Worm (Caenorhabditis elegans) whole organism, young adult: Measurements from ENCODE around the gene T10D4.7.
A peak's percentile ranks its signal among the peaks of the same experiment; 100 is the strongest.

Experiments used
- D2030.7 ChIP-seq: fragments of 200-800 bp; sonication (Bioruptor generic); IDR thresholded peaks from 2 replicates; pipeline ENCODE4 v1.3.6; 2022; ENCODE audit warnings: missing genetic modification reagents, missing genetic modification characterization, missing compliant biosample characterization
- F23B12.7 ChIP-seq: sonication (generic microtip); optimal IDR thresholded peaks from 2 replicates; lab custom pipeline; 2017; ENCODE audit warnings: missing genetic modification characterization, mild to moderate bottlenecking, missing compliant biosample characterization, antibody characterized with exemption, moderate library complexity; ENCODE audit not compliant: insufficient read depth
- F52B5.7 ChIP-seq: sonication (generic microtip); optimal IDR thresholded peaks from 2 replicates; lab custom pipeline; 2016; ENCODE audit warnings: mild to moderate bottlenecking, missing genetic modification characterization, missing compliant biosample characterization
- F55B11.4 ChIP-seq: sonication (generic microtip); optimal IDR thresholded peaks from 2 replicates; lab custom pipeline; 2016; ENCODE audit warnings: missing compliant biosample characterization, missing genetic modification characterization, borderline replicate concordance; ENCODE audit not compliant: insufficient read depth
- T07F8.4 ChIP-seq: sonication (generic microtip); optimal IDR thresholded peaks from 2 replicates; lab custom pipeline; 2016; ENCODE audit warnings: mild to moderate bottlenecking, missing genetic modification characterization, moderate library complexity, missing compliant biosample characterization
- Y53F4B.3 ChIP-seq: fragments of 200-800 bp; sonication (Bioruptor generic); IDR thresholded peaks from 2 replicates; pipeline ENCODE4 v1.3.6; 2022; ENCODE audit warnings: missing genetic modification reagents, missing genetic modification characterization, missing compliant biosample characterization
- ZK185.1 ChIP-seq: sonication (generic microtip); optimal IDR thresholded peaks from 2 replicates; lab custom pipeline; 2016; ENCODE audit warnings: mild to moderate bottlenecking, missing genetic modification characterization, missing compliant biosample characterization; ENCODE audit not compliant: poor library complexity, severe bottlenecking
- attf-3 ChIP-seq: fragments of 200-800 bp; sonication (Bioruptor generic); conservative IDR thresholded peaks from 2 replicates; pipeline ENCODE4 v1.3.6; 2022; ENCODE audit warnings: missing genetic modification reagents, missing genetic modification characterization, missing compliant biosample characterization
- bed-2 ChIP-seq: fragments of 200-800 bp; sonication (Bioruptor generic); IDR thresholded peaks from 2 replicates; pipeline ENCODE4 v1.3.6; 2022; ENCODE audit warnings: missing genetic modification reagents, missing genetic modification characterization, missing compliant biosample characterization
- cebp-1 ChIP-seq, 2 experiments: fragments of 200-800 bp in 1 of 2; sonication (Bioruptor generic) in 1 of 2; sonication (generic microtip) in 1 of 2; IDR thresholded peaks in 1 of 2; optimal IDR thresholded peaks in 1 of 2; 2 replicates each; pipeline versions ENCODE4 v1.3.6 to Lab custom; 2017 to 2022; ENCODE audit warnings: missing compliant biosample characterization in 2 of 2, missing genetic modification characterization in 2 of 2, mild to moderate bottlenecking in 1 of 2, missing genetic modification reagents in 1 of 2, moderate library complexity in 1 of 2
- cebp-2 ChIP-seq: fragments of 200-800 bp; sonication (Bioruptor generic); IDR thresholded peaks from 2 replicates; pipeline ENCODE4 v1.3.6; 2022; ENCODE audit warnings: missing genetic modification characterization, missing compliant biosample characterization
- ceh-100 ChIP-seq: fragments of 200-800 bp; sonication (Bioruptor generic); IDR thresholded peaks from 2 replicates; pipeline ENCODE4 v1.3.6; 2022; ENCODE audit warnings: missing genetic modification reagents, missing genetic modification characterization, missing compliant biosample characterization
- chd-7 ChIP-seq: sonication (generic microtip); optimal IDR thresholded peaks from 2 replicates; lab custom pipeline; 2016; ENCODE audit warnings: mild to moderate bottlenecking, missing genetic modification characterization, moderate library complexity, missing compliant biosample characterization
- dox-1 ChIP-seq: fragments of 200-800 bp; sonication (Bioruptor generic); IDR thresholded peaks from 2 replicates; pipeline ENCODE4 v1.3.6; 2022; ENCODE audit warnings: missing genetic modification reagents, missing genetic modification characterization, missing compliant biosample characterization
- egrh-3 ChIP-seq: fragments of 200-800 bp; sonication (Bioruptor generic); IDR thresholded peaks from 2 replicates; pipeline ENCODE4 v1.3.6; 2022; ENCODE audit warnings: missing genetic modification reagents, missing genetic modification characterization, missing compliant biosample characterization
- hlh-12 ChIP-seq: sonication (generic microtip); optimal IDR thresholded peaks from 2 replicates; lab custom pipeline; 2016; ENCODE audit warnings: missing genetic modification characterization, missing compliant biosample characterization
- hmg-1.2 ChIP-seq: fragments of 200-800 bp; sonication (Bioruptor generic); IDR thresholded peaks from 2 replicates; pipeline ENCODE4 v1.3.6; 2022; ENCODE audit warnings: missing genetic modification reagents, missing genetic modification characterization, missing compliant biosample characterization
- lin-40 ChIP-seq: sonication (generic microtip); optimal IDR thresholded peaks from 2 replicates; lab custom pipeline; 2016; ENCODE audit warnings: missing genetic modification characterization, mild to moderate bottlenecking, missing compliant biosample characterization, missing genotype, missing genetic modification reagents
- madf-3 ChIP-seq: fragments of 200-800 bp; sonication (Bioruptor generic); IDR thresholded peaks from 2 replicates; pipeline ENCODE4 v1.3.6; 2022; ENCODE audit warnings: missing genetic modification reagents, missing genetic modification characterization, missing compliant biosample characterization
- madf-8 ChIP-seq: fragments of 200-800 bp; sonication (Bioruptor generic); conservative IDR thresholded peaks from 2 replicates; pipeline ENCODE4 v1.3.6; 2022; ENCODE audit warnings: missing genetic modification reagents, missing genetic modification characterization, missing compliant biosample characterization
- mcd-1 ChIP-seq: fragments of 200-800 bp; sonication (Bioruptor generic); IDR thresholded peaks from 2 replicates; pipeline ENCODE4 v1.3.6; 2022; ENCODE audit warnings: missing genetic modification reagents, missing genetic modification characterization, missing compliant biosample characterization
- nhr-179 ChIP-seq: sonication (generic microtip); optimal IDR thresholded peaks from 2 replicates; lab custom pipeline; 2016; ENCODE audit warnings: mild to moderate bottlenecking, missing genetic modification characterization, missing compliant biosample characterization
- nhr-27 ChIP-seq: fragments of 200-800 bp; sonication (Bioruptor generic); optimal IDR thresholded peaks from 2 replicates; lab custom pipeline; 2018; ENCODE audit warnings: mild to moderate bottlenecking, missing genetic modification characterization, moderate library complexity, missing compliant biosample characterization
- sdz-38 ChIP-seq: sonication (generic microtip); optimal IDR thresholded peaks from 2 replicates; lab custom pipeline; 2016; ENCODE audit warnings: missing genotype, missing genetic modification characterization, missing compliant biosample characterization
- snpc-1.1 ChIP-seq: sonication (generic microtip); optimal IDR thresholded peaks from 2 replicates; lab custom pipeline; 2017; ENCODE audit warnings: missing genetic modification characterization, mild to moderate bottlenecking, missing compliant biosample characterization, antibody characterized with exemption, moderate library complexity, missing genotype, missing genetic modification reagents; ENCODE audit not compliant: insufficient read depth
- snpc-3.4 ChIP-seq: sonication (generic microtip); optimal IDR thresholded peaks from 2 replicates; lab custom pipeline; 2017; ENCODE audit warnings: missing genetic modification characterization, mild to moderate bottlenecking, missing compliant biosample characterization, antibody characterized with exemption, moderate library complexity, missing genotype, missing genetic modification reagents
- snpc-4 ChIP-seq, 5 experiments: fragments of 150-350 bp in 1 of 5; sonication (generic microtip) in 4 of 5; optimal IDR thresholded peaks; 2 replicates each; lab custom pipeline; 2014 to 2018; ENCODE audit warnings: missing genetic modification characterization in 5 of 5, missing biosample characterization in 3 of 5, antibody characterized with exemption in 2 of 5, mild to moderate bottlenecking in 2 of 5, missing compliant biosample characterization in 2 of 5, missing genotype in 2 of 5, moderate library complexity in 2 of 5, missing genetic modification reagents in 1 of 5
- unc-130 ChIP-seq: sonication (generic microtip); optimal IDR thresholded peaks from 2 replicates; lab custom pipeline; 2016; ENCODE audit warnings: missing genetic modification reagents, missing genetic modification characterization, missing compliant biosample characterization
- zfh-2 ChIP-seq: fragments of 200-800 bp; sonication (Bioruptor generic); conservative IDR thresholded peaks from 2 replicates; pipeline ENCODE4 v1.3.6; 2022; ENCODE audit warnings: missing genetic modification reagents, missing genetic modification characterization, missing compliant biosample characterization
- zim-3 ChIP-seq: sonication (generic microtip); optimal IDR thresholded peaks from 2 replicates; lab custom pipeline; 2017; ENCODE audit warnings: mild to moderate bottlenecking, missing genetic modification characterization, moderate library complexity, missing compliant biosample characterization
- ztf-28 ChIP-seq: fragments of 200-800 bp; sonication (Bioruptor generic); IDR thresholded peaks from 2 replicates; pipeline ENCODE4 v1.3.6; 2022; ENCODE audit warnings: missing genetic modification reagents, missing genetic modification characterization, missing compliant biosample characterization
- ztf-6 ChIP-seq: fragments of 200-800 bp; sonication (Bioruptor generic); IDR thresholded peaks from 2 replicates; pipeline ENCODE4 v1.3.6; 2022; ENCODE audit warnings: missing genetic modification reagents, missing genetic modification characterization, missing compliant biosample characterization

The T10D4.7 gene

ce11 chrII:3110099-3110498 is 7.5 kb upstream of the T10D4.7 start:
- TF ChIP-seq attf-3 (GFP tag; lab: Robert Waterston, UW) (0 out of 2 replicates have a peak, but pooled peaks have one; percentile 7), F52B5.7 (no peak), snpc-1.1 (tag; lab: Kevin White, UChicago) (peak; percentile 60), zfh-2 (peak; percentile 46; the same call in 1 of the 2 replicates), F23B12.7 (tag; lab: Kevin White, UChicago) (no peak), egrh-3 (GFP tag; lab: Robert Waterston, UW) (peak; percentile 14; the same call in 1 of the 2 replicates), T07F8.4 (no peak), zim-3 (tag; lab: Kevin White, UChicago) (no peak), chd-7 (tag; lab: Kevin White, UChicago) (no peak), snpc-4 (GFP tag; optimal IDR thresholded peaks at IDR 0.05; lab: Kevin White, UChicago) (no peak), snpc-4 (tag; optimal IDR thresholded peaks at IDR 0.05; lab: Kevin White, UChicago) (peak in 2 of 4 experiments; percentile 57 to 74), hmg-1.2 (GFP tag; lab: Robert Waterston, UW) (peak; percentile 10; the same call in 1 of the 2 replicates), cebp-2 (GFP tag; lab: Robert Waterston, UW) (0 out of 2 replicates have a peak, but pooled peaks have one; percentile 17), cebp-1 (GFP tag; IDR thresholded peaks at IDR 0.05; lab: Robert Waterston, UW) (no peak), cebp-1 (tag; optimal IDR thresholded peaks at IDR 0.05; lab: Kevin White, UChicago) (no peak), D2030.7 (GFP tag; lab: Robert Waterston, UW) (0 out of 2 replicates have a peak, but pooled peaks have one; percentile 23), Y53F4B.3 (GFP tag; lab: Robert Waterston, UW) (no peak), ZK185.1 (no peak), ceh-100 (GFP tag; lab: Robert Waterston, UW) (no peak), lin-40 (tag; lab: Kevin White, UChicago) (no peak), ztf-6 (GFP tag; lab: Robert Waterston, UW) (no peak), madf-8 (GFP tag; lab: Robert Waterston, UW) (no peak)

ce11 chrII:3111147-3111546 is 6.4 kb upstream of the T10D4.7 start, which contains the start of gene Y25C1A.13:
Gene Y25C1A.13, minus strand, starts transcription at chrII:3111247.
- TF ChIP-seq hmg-1.2 (GFP tag; lab: Robert Waterston, UW) (peak; percentile 63), sdz-38 (tag; lab: Kevin White, UChicago) (no peak), bed-2 (GFP tag; lab: Robert Waterston, UW) (no peak), F55B11.4 (tag; lab: Kevin White, UChicago) (no peak)

ce11 chrII:3112313-3112712 is 5.3 kb upstream of the T10D4.7 start, which contains the start of gene Y25C1A.2:
Gene Y25C1A.2, plus strand, starts transcription at chrII:3112613.
- no peak for TF ChIP-seq hlh-12 (tag; lab: Kevin White, UChicago)

ce11 chrII:3113289-3113688 is 4.3 kb upstream of the T10D4.7 start:
- TF ChIP-seq snpc-1.1 (tag; lab: Kevin White, UChicago) (peak; percentile 84), unc-130 (GFP tag; lab: Kevin White, UChicago) (no peak), dox-1 (GFP tag; lab: Robert Waterston, UW) (0 out of 2 replicates have a peak, but pooled peaks have one; percentile 23), hmg-1.2 (GFP tag; lab: Robert Waterston, UW) (peak; percentile 60), zfh-2 (peak; percentile 91), nhr-179 (tag; lab: Kevin White, UChicago) (peak; percentile 18), madf-3 (no peak), snpc-3.4 (tag; lab: Kevin White, UChicago) (peak; percentile 32), mcd-1 (GFP tag; lab: Robert Waterston, UW) (peak; percentile 40; the same call in 1 of the 2 replicates), snpc-4 (GFP tag; optimal IDR thresholded peaks at IDR 0.05; lab: Kevin White, UChicago) (peak; percentile 81), snpc-4 (tag; optimal IDR thresholded peaks at IDR 0.05; lab: Kevin White, UChicago) (peak; percentile 35 to 94 (median 86)), egrh-3 (GFP tag; lab: Robert Waterston, UW) (peak; percentile 69; the same call in 1 of the 2 replicates), ztf-28 (0 out of 2 replicates have a peak, but pooled peaks have one; percentile 35), nhr-27 (tag; lab: Kevin White, UChicago) (no peak)
